Fruit fly (Drosophila melanogaster) whole organism, pupa: ENCODE data around the gene CG13375.

Source experiments
- CG10348 ChIP-seq: fragments of 200-800 bp; sonication (Bioruptor generic); IDR thresholded peaks from 2 replicates; pipeline ENCODE4 v1.3.6; 2022; ENCODE audit warnings: missing biosample characterization, missing genetic modification characterization
- CG12605 ChIP-seq: fragments of 200-800 bp; sonication (Bioruptor generic); IDR thresholded peaks from 2 replicates; pipeline ENCODE4 v1.3.6; 2022; ENCODE audit warnings: missing biosample characterization, missing genetic modification characterization
- CG13204 ChIP-seq: fragments of 200-800 bp; sonication (Bioruptor generic); optimal IDR thresholded peaks from 2 replicates; lab custom pipeline; 2018; ENCODE audit warnings: missing biosample characterization, mild to moderate bottlenecking, missing genetic modification characterization, moderate library complexity
- CG14655 ChIP-seq: fragments of 200-800 bp; sonication (Bioruptor generic); optimal IDR thresholded peaks from 3 replicates; lab custom pipeline; 2017; ENCODE audit warnings: mild to moderate bottlenecking, missing biosample characterization, missing genetic modification reagents, missing genetic modification characterization
- CG15710 ChIP-seq: fragments of 200-800 bp; sonication (Bioruptor generic); optimal IDR thresholded peaks from 2 replicates; lab custom pipeline; 2018; ENCODE audit warnings: missing biosample characterization, mild to moderate bottlenecking, missing genetic modification characterization, moderate library complexity
- CG17806 ChIP-seq: fragments of 200-800 bp; sonication (Bioruptor generic); optimal IDR thresholded peaks from 2 replicates; lab custom pipeline; 2018; ENCODE audit warnings: missing biosample characterization, mild to moderate bottlenecking, missing genetic modification characterization, moderate library complexity
- CG32121 ChIP-seq: fragments of 200-800 bp; sonication (Bioruptor generic); IDR thresholded peaks from 2 replicates; pipeline ENCODE4 v1.3.6; 2022; ENCODE audit warnings: missing biosample characterization, missing genetic modification characterization
- CG34367 ChIP-seq: fragments of 200-800 bp; sonication (Bioruptor generic); optimal IDR thresholded peaks from 2 replicates; lab custom pipeline; 2018; ENCODE audit warnings: missing biosample characterization, mild to moderate bottlenecking, missing genetic modification characterization
- CG4496 ChIP-seq: fragments of 200-800 bp; sonication (Bioruptor generic); IDR thresholded peaks from 3 replicates; pipeline ENCODE4 v1.3.6; 2022; ENCODE audit warnings: missing biosample characterization, missing genetic modification characterization
- CG8159 ChIP-seq: fragments of 200-800 bp; sonication (Bioruptor generic); optimal IDR thresholded peaks from 3 replicates; lab custom pipeline; 2018; ENCODE audit warnings: missing biosample characterization, mild to moderate bottlenecking, missing genetic modification characterization, moderate library complexity
- CG8301 ChIP-seq: fragments of 200-800 bp; sonication (Bioruptor generic); optimal IDR thresholded peaks from 2 replicates; lab custom pipeline; 2018; ENCODE audit warnings: missing biosample characterization, mild to moderate bottlenecking, missing genetic modification characterization
- CG9948 ChIP-seq: fragments of 200-800 bp; sonication (Bioruptor generic); optimal IDR thresholded peaks from 2 replicates; lab custom pipeline; 2018; ENCODE audit warnings: missing biosample characterization, mild to moderate bottlenecking, missing genetic modification characterization, moderate library complexity
- D1 ChIP-seq: fragments of 200-800 bp; sonication (Bioruptor generic); optimal IDR thresholded peaks from 2 replicates; lab custom pipeline; 2018; ENCODE audit warnings: missing biosample characterization, mild to moderate bottlenecking, missing genetic modification characterization, moderate library complexity
- EcR ChIP-seq: fragments of 200-800 bp; sonication (Bioruptor generic); optimal IDR thresholded peaks from 3 replicates; lab custom pipeline; 2019; ENCODE audit warnings: missing biosample characterization, missing genetic modification characterization, mild to moderate bottlenecking, moderate library complexity, missing genetic modification reagents
- Ets98B ChIP-seq: fragments of 200-800 bp; sonication (Bioruptor generic); IDR thresholded peaks from 2 replicates; pipeline ENCODE4 v1.3.6; 2022; ENCODE audit warnings: missing biosample characterization, missing genetic modification characterization
- Pif1A ChIP-seq: fragments of 200-800 bp; sonication (Bioruptor generic); optimal IDR thresholded peaks from 3 replicates; lab custom pipeline; 2016; ENCODE audit warnings: missing biosample characterization, missing genetic modification characterization
- Pif1B ChIP-seq: fragments of 200-800 bp; sonication (Bioruptor generic); optimal IDR thresholded peaks from 3 replicates; lab custom pipeline; 2016; ENCODE audit warnings: missing biosample characterization, missing genetic modification characterization
- Snoo ChIP-seq: fragments of 200-800 bp; sonication (Bioruptor generic); optimal IDR thresholded peaks from 3 replicates; lab custom pipeline; 2017; ENCODE audit warnings: missing biosample characterization, mild to moderate bottlenecking, missing genetic modification characterization, inconsistent platforms
- fd96Ca ChIP-seq: fragments of 200-800 bp; sonication (Bioruptor generic); IDR thresholded peaks from 3 replicates; pipeline ENCODE4 v1.3.6; 2022; ENCODE audit warnings: missing biosample characterization, missing genetic modification characterization
- gl ChIP-seq: fragments of 200-800 bp; sonication (Bioruptor generic); optimal IDR thresholded peaks from 2 replicates; lab custom pipeline; 2018; ENCODE audit warnings: missing biosample characterization, mild to moderate bottlenecking, missing genetic modification characterization
- rn ChIP-seq: fragments of 200-800 bp; sonication (Bioruptor generic); IDR thresholded peaks from 2 replicates; pipeline ENCODE4 v1.3.6; 2022; ENCODE audit warnings: missing biosample characterization, missing genetic modification characterization

The CG13375 gene

dm6 chrX:294839-295238 is at the start of gene CG13375:
Gene CG13375, minus strand, starts transcription at chrX:294962.
- TF ChIP-seq CG10348 (GFP tag; lab: Robert Waterston, UW) = no peak
- no peak for TF ChIP-seq CG15710 (tag; lab: Kevin White, UChicago)
- no peak for TF ChIP-seq EcR (GFP tag; lab: Kevin White, UChicago)
- TF ChIP-seq gl (tag; lab: Kevin White, UChicago) = no peak
- no peak for TF ChIP-seq CG13204 (GFP tag; lab: Kevin White, UChicago)
- no peak for TF ChIP-seq Snoo (tag; lab: Kevin White, UChicago)
- no peak for TF ChIP-seq fd96Ca (GFP tag; lab: Robert Waterston, UW)
- TF ChIP-seq CG8159 (tag; lab: Kevin White, UChicago) = no peak

dm6 chrX:342422-343169 is 47.8 kb upstream of the CG13375 start:
- TF ChIP-seq CG9948 (tag; lab: Kevin White, UChicago) (peak; percentile 63), Snoo (tag; lab: Kevin White, UChicago) (peak; percentile 6), gl (tag; lab: Kevin White, UChicago) (no peak), CG8301 (tag; lab: Kevin White, UChicago) (peak; percentile 33), CG10348 (GFP tag; lab: Robert Waterston, UW) (no peak), Pif1A (GFP tag; lab: Kevin White, UChicago) (peak; percentile 31), CG34367 (tag; lab: Kevin White, UChicago) (peak; percentile 54), CG32121 (GFP tag; lab: Robert Waterston, UW) (peak; percentile 52), CG8159 (tag; lab: Kevin White, UChicago) (peak; percentile 83), Ets98B (GFP tag; lab: Robert Waterston, UW) (no peak; the same call in 1 of the 2 replicates), CG14655 (GFP tag; lab: Kevin White, UChicago) (peak; percentile 48), CG13204 (GFP tag; lab: Kevin White, UChicago) (no peak), CG15710 (tag; lab: Kevin White, UChicago) (peak; percentile 70), EcR (GFP tag; lab: Kevin White, UChicago) (peak; percentile 34), D1 (tag; lab: Kevin White, UChicago) (peak; percentile 48), Pif1B (GFP tag; lab: Kevin White, UChicago) (peak; percentile 54), CG12605 (GFP tag; lab: Robert Waterston, UW) (0 out of 2 replicates have a peak, but pooled peaks have one; percentile 8), CG17806 (peak; percentile 74), CG4496 (GFP tag; lab: Robert Waterston, UW) (0 out of 3 replicates have a peak, but pooled peaks have one; percentile 19)

- TF ChIP-seq CG8159 (tag; lab: Kevin White, UChicago) (peak; percentile 47), Pif1A (GFP tag; lab: Kevin White, UChicago) (peak; percentile 16), CG4496 (GFP tag; lab: Robert Waterston, UW) (peak; percentile 25; the same call in 1 of the 3 replicates), Ets98B (GFP tag; lab: Robert Waterston, UW) (peak; percentile 14; the same call in 1 of the 2 replicates), CG32121 (GFP tag; lab: Robert Waterston, UW) (0 out of 2 replicates have a peak, but pooled peaks have one; percentile 17), CG14655 (GFP tag; lab: Kevin White, UChicago) (no peak)
Measured at dm6 chrX:340809-341208, 46.0 kb upstream of the CG13375 start.

- TF ChIP-seq CG13204 (GFP tag; lab: Kevin White, UChicago) = no peak
- no peak for TF ChIP-seq CG32121 (GFP tag; lab: Robert Waterston, UW)
- no peak for TF ChIP-seq CG12605 (GFP tag; lab: Robert Waterston, UW)
- TF ChIP-seq Snoo (tag; lab: Kevin White, UChicago) = no peak
- TF ChIP-seq CG8301 (tag; lab: Kevin White, UChicago) = peak; percentile 23
- TF ChIP-seq CG9948 (tag; lab: Kevin White, UChicago) = peak; percentile 28
- peak; percentile 11; the same call in 1 of the 3 replicates for TF ChIP-seq fd96Ca (GFP tag; lab: Robert Waterston, UW)
- TF ChIP-seq CG10348 (GFP tag; lab: Robert Waterston, UW) = no peak
- TF ChIP-seq rn (GFP tag; lab: Robert Waterston, UW) = no peak
- TF ChIP-seq D1 (tag; lab: Kevin White, UChicago) = no peak
- TF ChIP-seq CG14655 (GFP tag; lab: Kevin White, UChicago) = peak; percentile 28
- TF ChIP-seq EcR (GFP tag; lab: Kevin White, UChicago) = peak; percentile 83
- TF ChIP-seq CG17806 = peak; percentile 6
- TF ChIP-seq Pif1A (GFP tag; lab: Kevin White, UChicago) = peak; percentile 14
- TF ChIP-seq Ets98B (GFP tag; lab: Robert Waterston, UW) = no peak
- no peak for TF ChIP-seq CG15710 (tag; lab: Kevin White, UChicago)
- no peak for TF ChIP-seq gl (tag; lab: Kevin White, UChicago)
- TF ChIP-seq CG8159 (tag; lab: Kevin White, UChicago) = peak; percentile 37
- TF ChIP-seq CG34367 (tag; lab: Kevin White, UChicago) = no peak
- no peak for TF ChIP-seq CG4496 (GFP tag; lab: Robert Waterston, UW)
- TF ChIP-seq Pif1B (GFP tag; lab: Kevin White, UChicago) = peak; percentile 15
- TF ChIP-seq, all 21 proteins: peak for 9
Measured at dm6 chrX:339866-340571, 45.3 kb upstream of the CG13375 start.

dm6 chrX:338123-338527 is 43.4 kb upstream of the CG13375 start:
- TF ChIP-seq CG13204 (GFP tag; lab: Kevin White, UChicago) (no peak), rn (GFP tag; lab: Robert Waterston, UW) (no peak), Ets98B (GFP tag; lab: Robert Waterston, UW) (no peak), Snoo (tag; lab: Kevin White, UChicago) (no peak), CG9948 (tag; lab: Kevin White, UChicago) (peak; percentile 62), CG15710 (tag; lab: Kevin White, UChicago) (peak; percentile 72), gl (tag; lab: Kevin White, UChicago) (no peak), CG4496 (GFP tag; lab: Robert Waterston, UW) (peak; percentile 19; the same call in 2 of the 3 replicates), EcR (GFP tag; lab: Kevin White, UChicago) (no peak), fd96Ca (GFP tag; lab: Robert Waterston, UW) (peak; percentile 13; the same call in 1 of the 3 replicates), CG8301 (tag; lab: Kevin White, UChicago) (peak; percentile 17), CG10348 (GFP tag; lab: Robert Waterston, UW) (no peak), Pif1A (GFP tag; lab: Kevin White, UChicago) (peak; percentile 17), CG12605 (GFP tag; lab: Robert Waterston, UW) (no peak), CG32121 (GFP tag; lab: Robert Waterston, UW) (peak; percentile 53), CG14655 (GFP tag; lab: Kevin White, UChicago) (peak; percentile 74), CG8159 (tag; lab: Kevin White, UChicago) (peak; percentile 78), CG34367 (tag; lab: Kevin White, UChicago) (peak; percentile 29), CG17806 (peak; percentile 49), Pif1B (GFP tag; lab: Kevin White, UChicago) (no peak), D1 (tag; lab: Kevin White, UChicago) (peak; percentile 59)
